Fruit fly (Drosophila melanogaster) whole organism, embryonic: Measurements from ENCODE around the gene GlnRS.

ENCODE experiments used
- CG10654 ChIP-seq: fragments of 200-800 bp; sonication (Bioruptor generic); optimal IDR thresholded peaks from 2 replicates; lab custom pipeline; 2016; ENCODE audit warnings: missing biosample characterization, missing genetic modification characterization
- CG12236 ChIP-seq: fragments of 200-800 bp; sonication (Bioruptor generic); optimal IDR thresholded peaks from 2 replicates; lab custom pipeline; 2016; ENCODE audit warnings: missing biosample characterization, missing genetic modification characterization
- CG12659 ChIP-seq: fragments of 200-800 bp; sonication (Bioruptor generic); optimal IDR thresholded peaks from 3 replicates; lab custom pipeline; 2017; ENCODE audit warnings: mild to moderate bottlenecking, missing biosample characterization, missing genetic modification reagents, missing genetic modification characterization
- CG13287 ChIP-seq: fragments of 200-800 bp; sonication (Bioruptor generic); IDR thresholded peaks from 2 replicates; pipeline ENCODE4 v1.3.6; 2022; ENCODE audit warnings: missing biosample characterization, missing genetic modification characterization; ENCODE audit not compliant: partially characterized antibody
- CG13424 ChIP-seq: fragments of 200-800 bp; sonication (Bioruptor generic); optimal IDR thresholded peaks from 2 replicates; lab custom pipeline; 2019; ENCODE audit warnings: missing biosample characterization, mild to moderate bottlenecking, missing genetic modification characterization, moderate library complexity
- CG14710 ChIP-seq: fragments of 200-800 bp; sonication (Bioruptor generic); optimal IDR thresholded peaks from 3 replicates; lab custom pipeline; 2019; ENCODE audit warnings: missing biosample characterization, mild to moderate bottlenecking, missing genetic modification characterization, moderate library complexity
- CG1603 ChIP-seq: fragments of 200-800 bp; sonication (Bioruptor generic); optimal IDR thresholded peaks from 2 replicates; lab custom pipeline; 2019; ENCODE audit warnings: missing biosample characterization, mild to moderate bottlenecking, missing genetic modification characterization, moderate library complexity
- CG16813 ChIP-seq: fragments of 200-800 bp; sonication (Bioruptor generic); IDR thresholded peaks from 3 replicates; pipeline ENCODE4 v1.3.6; 2022; ENCODE audit warnings: missing biosample characterization, missing genetic modification characterization; ENCODE audit not compliant: partially characterized antibody
- CG17186 ChIP-seq: fragments of 200-800 bp; sonication (Bioruptor generic); optimal IDR thresholded peaks from 3 replicates; lab custom pipeline; 2017; ENCODE audit warnings: missing biosample characterization, missing genetic modification reagents, missing genetic modification characterization
- CG2116 ChIP-seq: fragments of 200-800 bp; sonication (Bioruptor generic); optimal IDR thresholded peaks from 3 replicates; lab custom pipeline; 2018; ENCODE audit warnings: missing biosample characterization, mild to moderate bottlenecking, missing genetic modification characterization
- CG2129 ChIP-seq: fragments of 200-800 bp; sonication (Bioruptor generic); IDR thresholded peaks from 2 replicates; pipeline ENCODE4 v1.3.6; 2022; ENCODE audit warnings: missing biosample characterization, missing genetic modification characterization; ENCODE audit not compliant: partially characterized antibody
- CG30020 ChIP-seq: fragments of 200-800 bp; optimal IDR thresholded peaks from 2 replicates; lab custom pipeline; 2019; ENCODE audit warnings: missing biosample characterization, mild to moderate bottlenecking, missing genetic modification characterization, moderate library complexity
- CG31224 ChIP-seq: fragments of 200-800 bp; sonication (Bioruptor generic); IDR thresholded peaks from 2 replicates; pipeline ENCODE4 v1.3.6; 2022; ENCODE audit warnings: missing biosample characterization, missing genetic modification characterization
- CG34224 ChIP-seq: fragments of 200-800 bp; sonication (Bioruptor generic); IDR thresholded peaks from 3 replicates; pipeline ENCODE4 v1.3.6; 2022; ENCODE audit warnings: missing biosample characterization, missing genetic modification characterization; ENCODE audit not compliant: partially characterized antibody
- CG34422 ChIP-seq: fragments of 200-800 bp; sonication (Bioruptor generic); IDR thresholded peaks from 3 replicates; pipeline ENCODE4 v1.3.6; 2022; ENCODE audit warnings: missing biosample characterization, missing genetic modification characterization
- CG42726 ChIP-seq: fragments of 200-800 bp; sonication (Bioruptor generic); IDR thresholded peaks from 2 replicates; pipeline ENCODE4 v1.3.6; 2022; ENCODE audit warnings: missing biosample characterization, missing genetic modification characterization; ENCODE audit not compliant: partially characterized antibody
- CG4617 ChIP-seq: fragments of 200-800 bp; sonication (Bioruptor generic); optimal IDR thresholded peaks from 3 replicates; lab custom pipeline; 2016; ENCODE audit warnings: missing biosample characterization, missing genetic modification characterization, borderline replicate concordance
- CG9797 ChIP-seq: fragments of 200-800 bp; sonication (Bioruptor generic); optimal IDR thresholded peaks from 3 replicates; lab custom pipeline; 2018; ENCODE audit warnings: missing biosample characterization, mild to moderate bottlenecking, missing genetic modification characterization
- CTCF ChIP-seq: fragments of 200-800 bp; sonication (Bioruptor generic); optimal IDR thresholded peaks from 2 replicates; lab custom pipeline; 2017; ENCODE audit warnings: missing biosample characterization, mild to moderate bottlenecking, missing genetic modification characterization, moderate library complexity
- Dad ChIP-seq: fragments of 200-800 bp; sonication (Bioruptor generic); optimal IDR thresholded peaks from 3 replicates; lab custom pipeline; 2016; ENCODE audit warnings: missing biosample characterization, missing genetic modification characterization
- E2f2 ChIP-seq: fragments of 200-800 bp; sonication (Bioruptor generic); IDR thresholded peaks from 2 replicates; pipeline ENCODE4 v1.3.6; 2022; ENCODE audit warnings: missing biosample characterization, missing genetic modification characterization
- Gug ChIP-seq: fragments of 200-800 bp; sonication (Bioruptor generic); IDR thresholded peaks from 4 replicates; pipeline ENCODE4 v1.3.6; 2022; ENCODE audit warnings: missing biosample characterization, missing genetic modification characterization
- HLH4C ChIP-seq: fragments of 200-800 bp; sonication (Bioruptor generic); IDR thresholded peaks from 3 replicates; pipeline ENCODE4 v1.3.6; 2022; ENCODE audit warnings: missing biosample characterization, missing genetic modification characterization; ENCODE audit not compliant: partially characterized antibody
- HmgZ ChIP-seq: fragments of 200-800 bp; sonication (Bioruptor generic); optimal IDR thresholded peaks from 2 replicates; lab custom pipeline; 2018; ENCODE audit warnings: missing biosample characterization, mild to moderate bottlenecking, missing genetic modification characterization
- MBD-R2 ChIP-seq: fragments of 200-800 bp; sonication (Bioruptor generic); IDR thresholded peaks from 2 replicates; pipeline ENCODE4 v1.3.6; 2022; ENCODE audit warnings: missing biosample characterization, missing genetic modification characterization
- MESR4 ChIP-seq: fragments of 200-800 bp; sonication (Bioruptor generic); optimal IDR thresholded peaks from 2 replicates; lab custom pipeline; 2018; ENCODE audit warnings: missing biosample characterization, mild to moderate bottlenecking, missing genetic modification characterization, moderate library complexity
- Max ChIP-seq: fragments of 200-800 bp; sonication (Bioruptor generic); optimal IDR thresholded peaks from 2 replicates; lab custom pipeline; 2016; ENCODE audit warnings: missing biosample characterization, mild to moderate bottlenecking, missing genetic modification characterization
- Med ChIP-seq: fragments of 200-800 bp; sonication (Bioruptor generic); peaks from one replicate; lab custom pipeline; 2016; ENCODE audit warnings: missing biosample characterization, missing genetic modification characterization, mild to moderate bottlenecking, inconsistent platforms, moderate library complexity
- NFAT ChIP-seq: fragments of 200-800 bp; sonication (Bioruptor generic); IDR thresholded peaks from 2 replicates; pipeline ENCODE4 v1.3.6; 2022; ENCODE audit warnings: missing biosample characterization, missing genetic modification characterization
- Scr ChIP-seq: fragments of 200-800 bp; sonication (Bioruptor generic); IDR thresholded peaks from 2 replicates; pipeline ENCODE4 v1.3.6; 2022; ENCODE audit warnings: missing biosample characterization, missing genetic modification characterization; ENCODE audit not compliant: partially characterized antibody
- Sin3A ChIP-seq: fragments of >200 bp; optimal IDR thresholded peaks from 2 replicates; lab custom pipeline; 2018
- Sry-δ ChIP-seq: fragments of 200-800 bp; sonication (Bioruptor generic); optimal IDR thresholded peaks from 2 replicates; lab custom pipeline; 2016; ENCODE audit warnings: missing biosample characterization, missing genetic modification characterization
- Xbp1 ChIP-seq: fragments of 200-800 bp; sonication (Bioruptor generic); optimal IDR thresholded peaks from 3 replicates; lab custom pipeline; 2016; ENCODE audit warnings: missing biosample characterization, mild to moderate bottlenecking, missing genetic modification characterization
- amos ChIP-seq: fragments of 200-800 bp; sonication (Bioruptor generic); IDR thresholded peaks from 2 replicates; pipeline ENCODE4 v1.3.6; 2022; ENCODE audit warnings: missing biosample characterization, missing genetic modification characterization; ENCODE audit not compliant: partially characterized antibody
- chinmo ChIP-seq: fragments of 200-800 bp; sonication (Bioruptor generic); IDR thresholded peaks from 4 replicates; pipeline ENCODE4 v1.3.6; 2022; ENCODE audit warnings: missing biosample characterization, missing genetic modification characterization; ENCODE audit not compliant: partially characterized antibody
- dm ChIP-seq: fragments of 200-800 bp; sonication (Bioruptor generic); optimal IDR thresholded peaks from 3 replicates; lab custom pipeline; 2016; ENCODE audit warnings: missing biosample characterization, missing genetic modification characterization
- ems ChIP-seq: fragments of 200-800 bp; sonication (Bioruptor generic); optimal IDR thresholded peaks from 3 replicates; lab custom pipeline; 2016; ENCODE audit warnings: missing biosample characterization, missing genetic modification characterization
- hb ChIP-seq: fragments of 200-800 bp; sonication (Bioruptor generic); IDR thresholded peaks from 3 replicates; pipeline ENCODE4 v1.3.6; 2022; ENCODE audit warnings: missing biosample characterization, missing genetic modification characterization; ENCODE audit not compliant: partially characterized antibody
- hbn ChIP-seq: fragments of 200-800 bp; sonication (Bioruptor generic); IDR thresholded peaks from 2 replicates; pipeline ENCODE4 v1.3.6; 2022; ENCODE audit warnings: missing biosample characterization, missing genetic modification characterization; ENCODE audit not compliant: partially characterized antibody
- ken ChIP-seq: fragments of 200-800 bp; sonication (Bioruptor generic); IDR thresholded peaks from 3 replicates; pipeline ENCODE4 v1.3.6; 2022; ENCODE audit warnings: missing biosample characterization, missing genetic modification characterization
- mam ChIP-seq: fragments of 200-800 bp; sonication (Bioruptor generic); optimal IDR thresholded peaks from 3 replicates; lab custom pipeline; 2016; ENCODE audit warnings: missing biosample characterization, missing genetic modification characterization
- phol ChIP-seq: fragments of 200-800 bp; sonication (Bioruptor generic); optimal IDR thresholded peaks from 3 replicates; lab custom pipeline; 2018; ENCODE audit warnings: missing biosample characterization, mild to moderate bottlenecking, missing genetic modification characterization, moderate library complexity
- pnt ChIP-seq: fragments of 200-800 bp; sonication (Bioruptor generic); optimal IDR thresholded peaks from 3 replicates; lab custom pipeline; 2016; ENCODE audit warnings: missing biosample characterization, missing genetic modification characterization
- row ChIP-seq: fragments of 200-800 bp; sonication (Bioruptor generic); IDR thresholded peaks from 3 replicates; pipeline ENCODE4 v1.3.6; 2022; ENCODE audit warnings: missing biosample characterization, missing genetic modification characterization
- sd ChIP-seq: fragments of 200-800 bp; sonication (Bioruptor generic); optimal IDR thresholded peaks from 3 replicates; lab custom pipeline; 2018; ENCODE audit warnings: missing biosample characterization, mild to moderate bottlenecking, missing genetic modification characterization, moderate library complexity
- sens ChIP-seq: fragments of 200-800 bp; sonication (Bioruptor generic); peaks from one replicate; lab custom pipeline; 2016; ENCODE audit warnings: missing biosample characterization, missing genetic modification characterization
- sna ChIP-seq: fragments of 200-800 bp; sonication (Bioruptor generic); IDR thresholded peaks from 2 replicates; pipeline ENCODE4 v1.3.6; 2022; ENCODE audit warnings: missing biosample characterization, missing genetic modification characterization; ENCODE audit not compliant: partially characterized antibody
- unc-4 ChIP-seq: fragments of 200-800 bp; sonication (Bioruptor generic); IDR thresholded peaks from 2 replicates; pipeline ENCODE4 v1.3.6; 2022; ENCODE audit warnings: missing biosample characterization, missing genetic modification characterization; ENCODE audit not compliant: partially characterized antibody

The GlnRS gene

DNA sequence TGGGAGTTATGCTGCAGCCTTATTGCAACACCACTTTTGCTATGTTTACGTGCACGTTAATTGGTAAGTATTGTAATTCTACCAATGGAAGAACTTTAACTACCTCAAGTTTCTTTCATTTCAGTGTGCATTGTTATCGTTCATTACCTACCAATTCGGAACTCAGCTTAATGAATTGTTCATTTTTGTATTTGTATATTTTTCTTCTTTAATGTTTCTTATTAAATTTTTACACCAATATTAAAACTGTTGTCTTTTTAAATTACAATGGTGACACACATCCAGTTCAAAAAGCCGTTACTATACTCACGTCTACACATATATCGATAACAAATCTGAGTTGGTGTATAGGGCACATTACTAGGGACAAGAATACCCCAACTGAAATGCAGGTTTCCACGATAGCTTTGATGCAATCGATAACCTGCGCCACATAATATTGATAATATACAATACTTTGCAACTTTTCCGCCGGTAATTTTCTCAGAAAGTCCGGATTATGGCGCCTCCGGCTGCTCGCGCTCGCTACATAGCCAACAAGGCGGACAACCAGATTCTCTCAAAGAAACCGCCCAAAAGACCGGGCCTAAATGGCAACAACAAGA, 44.2 kb downstream of the GlnRS start, which contains the start of gene Alg9 (continued):
- TF ChIP-seq phol: peak; percentile 33
- peak; percentile 24 for TF ChIP-seq Max (GFP tag; lab: Kevin White, UChicago)
- no peak for TF ChIP-seq CG12236
- TF ChIP-seq sens (GFP tag; lab: Kevin White, UChicago): peak; percentile 72
- TF ChIP-seq CG12659 (GFP tag; lab: Kevin White, UChicago): peak; percentile 31
- TF ChIP-seq amos (GFP tag; lab: Robert Waterston, UW): peak; percentile 89
- peak; percentile 69 for TF ChIP-seq CG2129 (GFP tag; lab: Robert Waterston, UW)
- peak; percentile 8 for TF ChIP-seq MESR4 (GFP tag; lab: Kevin White, UChicago)
- peak; percentile 84 for TF ChIP-seq CG2116 (GFP tag; lab: Kevin White, UChicago)
- TF ChIP-seq MBD-R2 (GFP tag; lab: Robert Waterston, UW): peak; percentile 72; the same call in 1 of the 2 replicates
- TF ChIP-seq NFAT (GFP tag; lab: Robert Waterston, UW): no peak
- TF ChIP-seq CG30020: peak; percentile 76
- no peak for TF ChIP-seq sd (tag; lab: Kevin White, UChicago)
- TF ChIP-seq CG13287 (GFP tag; lab: Robert Waterston, UW): peak; percentile 94
- peak; percentile 89 for TF ChIP-seq sna (GFP tag; lab: Robert Waterston, UW)
- TF ChIP-seq mam (GFP tag; lab: Kevin White, UChicago): peak; percentile 26
- peak; percentile 13 for TF ChIP-seq Dad (GFP tag; lab: Kevin White, UChicago)
- peak; percentile 41 for TF ChIP-seq CG4617 (GFP tag; lab: Kevin White, UChicago)
- peak; percentile 88 for TF ChIP-seq Scr (GFP tag; lab: Robert Waterston, UW)
- peak; percentile 89 for TF ChIP-seq unc-4 (GFP tag; lab: Robert Waterston, UW)
- TF ChIP-seq CG17186 (GFP tag; lab: Kevin White, UChicago): peak; percentile 2
- peak; percentile 49 for TF ChIP-seq CG14710 (tag; lab: Kevin White, UChicago)
- peak; percentile 95 for TF ChIP-seq HLH4C (GFP tag; lab: Robert Waterston, UW)
- TF ChIP-seq HmgZ: peak; percentile 44
- peak; percentile 16 for TF ChIP-seq ems
- TF ChIP-seq ken (GFP tag; lab: Robert Waterston, UW): 0 out of 3 replicates have a peak, but pooled peaks have one; percentile 24
- TF ChIP-seq CG13424 (tag; lab: Kevin White, UChicago): no peak
- peak; percentile 17 for TF ChIP-seq dm (GFP tag; lab: Kevin White, UChicago)
- peak; percentile 89 for TF ChIP-seq CG16813
- TF ChIP-seq Sin3A (lab: Kevin White, UChicago): peak; percentile 56
- TF ChIP-seq hb (GFP tag; lab: Robert Waterston, UW): peak; percentile 94
- TF ChIP-seq Xbp1 (GFP tag; lab: Kevin White, UChicago): peak; percentile 8
- peak; percentile 86 for TF ChIP-seq hbn (GFP tag; lab: Robert Waterston, UW)
- peak; percentile 96 for TF ChIP-seq chinmo (GFP tag; lab: Robert Waterston, UW)
- TF ChIP-seq CG31224 (GFP tag; lab: Robert Waterston, UW): no peak
- peak; percentile 77 for TF ChIP-seq CG42726 (GFP tag; lab: Robert Waterston, UW)
- TF ChIP-seq row (GFP tag; lab: Robert Waterston, UW): peak; percentile 62
- TF ChIP-seq CG34422 (GFP tag; lab: Robert Waterston, UW): peak; percentile 76; the same call in 1 of the 3 replicates
- peak; percentile 71 for TF ChIP-seq E2f2
- peak; percentile 2; the same call in 1 of the 4 replicates for TF ChIP-seq Gug (GFP tag; lab: Robert Waterston, UW)
- peak; percentile 21 for TF ChIP-seq CG9797
- no peak for TF ChIP-seq pnt (GFP tag; lab: Kevin White, UChicago)
- peak; percentile 30 for TF ChIP-seq CTCF (GFP tag; lab: Kevin White, UChicago)
- peak; percentile 88 for TF ChIP-seq Med (GFP tag; lab: Kevin White, UChicago)
- peak; percentile 3 for TF ChIP-seq CG10654 (GFP tag; lab: Kevin White, UChicago)
- peak; percentile 94 for TF ChIP-seq CG34224
- TF ChIP-seq CG1603: peak; percentile 81
- TF ChIP-seq Sry-δ (GFP tag; lab: Kevin White, UChicago): peak; percentile 88
